Worm (Caenorhabditis elegans) whole organism, L2 larva: ENCODE results near the gene sri-63.

Source experiments
- C34F6.9 ChIP-seq: fragments of 150-350 bp; optimal IDR thresholded peaks from 2 replicates; lab custom pipeline; 2014; ENCODE audit warnings: missing biosample characterization, missing genetic modification characterization
- alr-1 ChIP-seq: fragments of 150-350 bp; optimal IDR thresholded peaks from 2 replicates; lab custom pipeline; 2014; ENCODE audit warnings: missing biosample characterization, missing genetic modification characterization
- aly-2 ChIP-seq: fragments of 150-350 bp; optimal IDR thresholded peaks from 2 replicates; lab custom pipeline; 2014; ENCODE audit warnings: missing biosample characterization, missing genetic modification characterization
- blmp-1 ChIP-seq: sonication (generic microtip); optimal IDR thresholded peaks from 2 replicates; lab custom pipeline; 2017; ENCODE audit warnings: missing genetic modification characterization, mild to moderate bottlenecking, missing compliant biosample characterization, antibody characterized with exemption, moderate library complexity; ENCODE audit not compliant: insufficient read depth
- elt-3 ChIP-seq: sonication (generic microtip); optimal IDR thresholded peaks from 2 replicates; lab custom pipeline; 2017; ENCODE audit warnings: missing biosample characterization, missing genetic modification characterization
- lsy-2 ChIP-seq, 2 experiments: fragments of 150-350 bp in 1 of 2; sonication (generic microtip) in 1 of 2; optimal IDR thresholded peaks; 2 replicates each; lab custom pipeline; 2014 to 2017; ENCODE audit warnings: missing biosample characterization in 2 of 2, missing genetic modification characterization in 2 of 2
- nhr-10 ChIP-seq: sonication (generic microtip); optimal IDR thresholded peaks from 2 replicates; lab custom pipeline; 2017; ENCODE audit warnings: missing biosample characterization, missing genetic modification characterization
- nhr-23 ChIP-seq: fragments of 150-350 bp; optimal IDR thresholded peaks from 2 replicates; lab custom pipeline; 2014; ENCODE audit warnings: missing biosample characterization, missing genetic modification reagents, missing genetic modification characterization
- skn-1 ChIP-seq: sonication (generic microtip); optimal IDR thresholded peaks from 2 replicates; lab custom pipeline; 2017; ENCODE audit warnings: missing biosample characterization, missing genetic modification characterization
- unc-62 ChIP-seq: fragments of 150-350 bp; optimal IDR thresholded peaks from 2 replicates; lab custom pipeline; 2014; ENCODE audit warnings: missing biosample characterization, missing genetic modification reagents, missing genetic modification characterization

The sri-63 gene

DNA sequence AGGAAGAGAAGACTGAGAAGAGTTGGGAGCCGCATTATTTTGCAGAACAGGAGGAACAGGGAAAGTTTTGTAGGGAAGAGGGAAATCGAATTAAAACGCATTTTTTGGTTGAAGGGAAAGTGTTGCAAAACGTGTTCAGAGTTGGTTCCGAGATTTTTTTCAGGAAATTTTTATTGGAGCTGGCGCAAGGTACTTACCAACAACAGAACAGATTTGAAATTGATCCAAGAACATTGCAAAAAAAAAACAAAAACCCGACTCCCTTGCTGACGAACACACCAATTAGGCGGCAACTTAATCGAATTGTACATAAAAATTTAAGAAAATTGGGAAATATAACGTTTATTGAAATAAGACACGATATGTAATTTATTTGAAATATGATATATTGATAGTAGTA lies 51.4 kb downstream of the sri-63 start, which contains the start of gene F14D2.7:
F14D2.7 (minus strand) TSS at position 101 of the 400 bp plus-strand sequence.
- TF ChIP-seq aly-2 (tag; lab: Kevin White, UChicago), result no peak
- TF ChIP-seq C34F6.9, result no peak
- TF ChIP-seq alr-1, result no peak
- no peak for TF ChIP-seq nhr-10
- no peak for TF ChIP-seq unc-62 (GFP tag; lab: Kevin White, UChicago)
- TF ChIP-seq lsy-2 (tag; optimal IDR thresholded peaks at IDR 0.05; lab: Kevin White, UChicago), result no peak
- TF ChIP-seq skn-1 (tag; lab: Kevin White, UChicago), result no peak
- TF ChIP-seq elt-3 (tag; lab: Kevin White, UChicago), result no peak
- no peak for TF ChIP-seq nhr-23
- TF ChIP-seq blmp-1 (tag; lab: Kevin White, UChicago), result no peak
